Worm (Caenorhabditis elegans): ENCODE results near the gene grl-27.
"Not testable (repeated sequence)": the region's sequence is repeated elsewhere in the genome, so short reads cannot be mapped to it uniquely, and the experiment has no call there.

- not testable (repeated sequence) for TF ChIP-seq lsy-2 (tag; optimal IDR thresholded peaks at IDR 0.05); blmp-1 (tag; optimal IDR thresholded peaks at IDR 0.05; ENCODE audit: insufficient read depth); alr-1 (tag; optimal IDR thresholded peaks at IDR 0.05); ztf-4 (tag; optimal IDR thresholded peaks at IDR 0.05); mab-5 (tag; optimal IDR thresholded peaks at IDR 0.05); elt-1 (tag; optimal IDR thresholded peaks at IDR 0.05); ceh-82 (tag; optimal IDR thresholded peaks at IDR 0.05); lin-39 (tag; optimal IDR thresholded peaks at IDR 0.05)
Observed at ce11 chrV:3558744-3559143, 16.9 kb downstream of the grl-27 start, which contains the start of gene T24A6.1.
